Fruit fly (Drosophila melanogaster) Kc167 (cell line): Measurements from ENCODE around the gene Sugb.

Experiments
- psq ChIP-seq: fragments of >200 bp; optimal IDR thresholded peaks from 2 replicates; lab custom pipeline; 2017; ENCODE audit warnings: missing external identifiers
- ttk ChIP-seq: sonication (Bioruptor generic); optimal IDR thresholded peaks from 2 replicates; lab custom pipeline; 2017; ENCODE audit warnings: missing external identifiers

- no peak for TF ChIP-seq psq (lab: Kevin White, UChicago)
- no peak for TF ChIP-seq ttk
These were observed 3.5 kb upstream of the Sugb start, which contains the start of gene CG32085 for dm6 chr3L:11680298-11680697.
